Fruit fly (Drosophila melanogaster): ENCODE results near the gene CG46468.

The CG46468 gene

DNA sequence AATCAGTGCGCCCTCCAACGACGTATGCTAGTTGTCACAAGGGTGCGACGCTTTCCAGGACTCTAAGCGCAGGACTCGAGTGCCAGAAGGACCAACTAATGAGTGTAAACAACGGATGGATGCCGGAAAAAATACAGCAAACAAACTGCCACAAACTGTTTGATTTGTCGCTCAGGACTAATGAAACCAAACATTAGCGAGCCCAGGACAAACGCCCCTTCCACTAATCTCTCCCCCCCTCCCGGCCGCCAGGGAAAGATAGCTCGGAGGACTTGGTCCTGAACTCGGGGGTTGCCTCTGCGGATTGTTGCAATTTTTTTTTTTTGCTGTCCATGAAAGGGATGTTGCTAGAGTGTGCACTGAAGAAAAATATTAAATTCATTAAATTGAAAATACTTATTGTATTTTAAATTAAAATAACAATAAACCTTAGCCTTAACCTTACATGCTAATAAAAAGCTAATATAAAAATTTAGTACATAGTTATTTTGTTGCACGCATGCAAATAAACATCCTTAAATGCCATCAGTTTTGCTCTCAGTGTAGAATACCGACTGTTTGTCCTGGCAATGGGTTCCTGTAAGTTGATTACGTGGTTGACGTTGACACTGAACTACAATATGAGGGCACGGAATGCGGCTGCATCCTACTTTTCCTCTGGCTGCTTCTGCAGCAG lies 29.5 kb upstream of the CG46468 start (continued):
- TF ChIP-seq ems (GFP tag; optimal IDR thresholded peaks at IDR 0.05) = no peak
- TF ChIP-seq Bgb (GFP tag; IDR thresholded peaks at IDR 0.05; ENCODE audit: partially characterized antibody) = no peak
- no peak for TF ChIP-seq Hr78 (GFP tag; optimal IDR thresholded peaks at IDR 0.05)
- TF ChIP-seq ham (GFP tag; IDR thresholded peaks at IDR 0.05) = no peak
- no peak for TF ChIP-seq CG18011 (GFP tag; optimal IDR thresholded peaks at IDR 0.05)
- TF ChIP-seq CG2889 (GFP tag; IDR thresholded peaks at IDR 0.05) = no peak
- TF ChIP-seq az2 (GFP tag; optimal IDR thresholded peaks at IDR 0.05) = peak; percentile 50
- peak; percentile 12 for TF ChIP-seq Lhr (GFP tag; optimal IDR thresholded peaks at IDR 0.05)
- TF ChIP-seq CkIIα-i1 (GFP tag; IDR thresholded peaks at IDR 0.05) = no peak
- no peak for TF ChIP-seq CG7786 (GFP tag; optimal IDR thresholded peaks at IDR 0.05)
- peak; percentile 56 for TF ChIP-seq Ssrp (tag; optimal IDR thresholded peaks at IDR 0.05)
- peak; percentile 67 for TF ChIP-seq gcm (GFP tag; optimal IDR thresholded peaks at IDR 0.05)
- TF ChIP-seq Doc2 (GFP tag; IDR thresholded peaks at IDR 0.05) = no peak
- TF ChIP-seq NC2α (GFP tag; optimal IDR thresholded peaks at IDR 0.05) = no peak
- no peak for TF ChIP-seq br (optimal IDR thresholded peaks at IDR 0.05)
- no peak for TF ChIP-seq Neu2 (GFP tag; optimal IDR thresholded peaks at IDR 0.05; ENCODE audit: borderline replicate concordance)
- no peak for TF ChIP-seq CG16813 (GFP tag; IDR thresholded peaks at IDR 0.05; ENCODE audit: partially characterized antibody)
- TF ChIP-seq CG6272 (GFP tag; IDR thresholded peaks at IDR 0.05) = peak; percentile 44; the same call in 1 of the 2 replicates
- TF ChIP-seq CG11085 (GFP tag; IDR thresholded peaks at IDR 0.05) = no peak
- no peak for TF ChIP-seq CG7357 (GFP tag; IDR thresholded peaks at IDR 0.05)
- TF ChIP-seq Doc3 (GFP tag; IDR thresholded peaks at IDR 0.05; ENCODE audit: partially characterized antibody) = no peak
- no peak for TF ChIP-seq bab2 (GFP tag; optimal IDR thresholded peaks at IDR 0.05)
- peak; percentile 5 for TF ChIP-seq CG1529 (GFP tag; optimal IDR thresholded peaks at IDR 0.05)
- no peak for TF ChIP-seq Scr (GFP tag; IDR thresholded peaks at IDR 0.05; ENCODE audit: partially characterized antibody)
- TF ChIP-seq CG3995 (GFP tag; optimal IDR thresholded peaks at IDR 0.05) = no peak
- TF ChIP-seq gcm2 (GFP tag; optimal IDR thresholded peaks at IDR 0.05) = peak; percentile 4
- no peak for TF ChIP-seq CG12155 (GFP tag; optimal IDR thresholded peaks at IDR 0.05)
- peak; percentile 33 for TF ChIP-seq gsb-n (tag; optimal IDR thresholded peaks at IDR 0.05)
- no peak for TF ChIP-seq CG11723 (GFP tag; optimal IDR thresholded peaks at IDR 0.05)
- 0 out of 3 replicates have a peak, but pooled peaks have one; percentile 12 for TF ChIP-seq otp (GFP tag; IDR thresholded peaks at IDR 0.05)
- TF ChIP-seq Hr51 (GFP tag; optimal IDR thresholded peaks at IDR 0.05) = peak in 1 of 2 experiments; percentile 20
- TF ChIP-seq Hand (GFP tag; optimal IDR thresholded peaks at IDR 0.05) = no peak
- no peak for TF ChIP-seq Antp (GFP tag; optimal IDR thresholded peaks at IDR 0.05)
- peak; percentile 62 for TF ChIP-seq trem (tag; optimal IDR thresholded peaks at IDR 0.05)
- TF ChIP-seq CG33213 (GFP tag; optimal IDR thresholded peaks at IDR 0.05) = no peak
- TF ChIP-seq ttk (GFP tag; IDR thresholded peaks at IDR 0.05) = no peak
- no peak for TF ChIP-seq CG17912 (GFP tag; optimal IDR thresholded peaks at IDR 0.05)
- TF ChIP-seq Awh (GFP tag; IDR thresholded peaks at IDR 0.05) = peak; percentile 5; the same call in 1 of the 2 replicates
- TF ChIP-seq CG5245 (GFP tag; optimal IDR thresholded peaks at IDR 0.05) = peak; percentile 10
- TF ChIP-seq gem (tag; optimal IDR thresholded peaks at IDR 0.05) = peak; percentile 73
- TF ChIP-seq dati (GFP tag; IDR thresholded peaks at IDR 0.05) = no peak
- no peak for TF ChIP-seq CG13287 (GFP tag; IDR thresholded peaks at IDR 0.05; ENCODE audit: partially characterized antibody)
- TF ChIP-seq CG3407 (GFP tag; optimal IDR thresholded peaks at IDR 0.05) = no peak
- TF ChIP-seq sisA (GFP tag; IDR thresholded peaks at IDR 0.05) = peak; percentile 50
- no peak for TF ChIP-seq zfh2 (GFP tag; optimal IDR thresholded peaks at IDR 0.05)
- no peak for TF ChIP-seq NfI (GFP tag; optimal IDR thresholded peaks at IDR 0.05)
- TF ChIP-seq corto (GFP tag; optimal IDR thresholded peaks at IDR 0.05) = no peak
- peak in 1 of 3 experiments; percentile 86 for TF ChIP-seq lola (GFP tag; optimal IDR thresholded peaks at IDR 0.05)
